Worm (Caenorhabditis elegans): ENCODE results near the gene syg-2.

Gene syg-2

ce11 chrX:14639941-14640340, 14.8 kb upstream of the syg-2 start:
- TF ChIP-seq fkh-4 (tag; optimal IDR thresholded peaks at IDR 0.05; ENCODE audit: borderline replicate concordance) (no peak), nhr-76 (tag; optimal IDR thresholded peaks at IDR 0.05) (no peak), snu-23 (GFP tag; optimal IDR thresholded peaks at IDR 0.05) (peak; percentile 53), ceh-82 (tag; optimal IDR thresholded peaks at IDR 0.05) (peak in 2 of 3 experiments; percentile 33 to 74), isw-1 (GFP tag; IDR thresholded peaks at IDR 0.05) (peak; percentile 32), dsc-1 (tag; optimal IDR thresholded peaks at IDR 0.05) (peak; percentile 31), fkh-10 (GFP tag; optimal IDR thresholded peaks at IDR 0.05) (peak; percentile 90), pqm-1 (tag; optimal IDR thresholded peaks at IDR 0.05) (no peak), dpl-1 (GFP tag; optimal IDR thresholded peaks at IDR 0.05) (peak in 1 of 3 experiments; percentile 31), jun-1 (tag; optimal IDR thresholded peaks at IDR 0.05) (no peak), pag-3 (tag; optimal IDR thresholded peaks at IDR 0.05; ENCODE audit: borderline replicate concordance, insufficient read depth) (peak; percentile 49), sptf-1 (tag; optimal IDR thresholded peaks at IDR 0.05) (no peak), zag-1 (tag; optimal IDR thresholded peaks at IDR 0.05) (no peak), egl-13 (tag; optimal IDR thresholded peaks at IDR 0.05) (peak; percentile 52), lsy-2 (tag; optimal IDR thresholded peaks at IDR 0.05) (peak in 1 of 2 experiments; percentile 55), ceh-8 (GFP tag; optimal IDR thresholded peaks at IDR 0.05) (peak; percentile 51), ztf-4 (tag; optimal IDR thresholded peaks at IDR 0.05) (no peak), vab-15 (tag; optimal IDR thresholded peaks at IDR 0.05) (no peak), egl-27 (tag; optimal IDR thresholded peaks at IDR 0.05) (peak in 1 of 2 experiments; percentile 16), lin-13 (GFP tag; optimal IDR thresholded peaks at IDR 0.05) (no peak), mep-1 (tag; optimal IDR thresholded peaks at IDR 0.05) (peak; percentile 44), nhr-85 (tag) (no peak), nhr-90 (tag; optimal IDR thresholded peaks at IDR 0.05; ENCODE audit: poor library complexity) (no peak), xbp-1 (tag; optimal IDR thresholded peaks at IDR 0.05) (peak; percentile 28), unc-86 (tag; optimal IDR thresholded peaks at IDR 0.05) (peak; percentile 67), nhr-71 (tag; optimal IDR thresholded peaks at IDR 0.05) (peak; percentile 67), nhr-20 (tag; optimal IDR thresholded peaks at IDR 0.05) (peak; percentile 23), mef-2 (tag; optimal IDR thresholded peaks at IDR 0.05) (no peak), ets-5 (GFP tag; IDR thresholded peaks at IDR 0.05) (no peak), fkh-8 (tag; optimal IDR thresholded peaks at IDR 0.05) (peak; percentile 58), aly-2 (tag; optimal IDR thresholded peaks at IDR 0.05) (no peak), tbx-2 (tag; optimal IDR thresholded peaks at IDR 0.05) (peak; percentile 65), nhr-47 (tag; optimal IDR thresholded peaks at IDR 0.05) (peak; percentile 63), ceh-90 (tag; optimal IDR thresholded peaks at IDR 0.05) (no peak), lin-14 (GFP tag; optimal IDR thresholded peaks at IDR 0.05) (peak; percentile 94), efl-1 (optimal IDR thresholded peaks at IDR 0.05) (no peak), efl-1 (GFP tag; optimal IDR thresholded peaks at IDR 0.05 in 1 of 2) (peak in 1 of 2 experiments; percentile 77), swsn-7 (tag; optimal IDR thresholded peaks at IDR 0.05) (peak; percentile 45), rnt-1 (tag; optimal IDR thresholded peaks at IDR 0.05) (peak; percentile 47)

- TF ChIP-seq isw-1 (GFP tag; IDR thresholded peaks at IDR 0.05) = no peak
- TF ChIP-seq ceh-82 (tag; optimal IDR thresholded peaks at IDR 0.05) = no peak
- no peak for TF ChIP-seq snu-23 (GFP tag; optimal IDR thresholded peaks at IDR 0.05)
- TF ChIP-seq nhr-11 (tag; optimal IDR thresholded peaks at IDR 0.05) = no peak
- TF ChIP-seq nhr-71 (tag; optimal IDR thresholded peaks at IDR 0.05) = no peak
- no peak for TF ChIP-seq ets-5 (GFP tag; IDR thresholded peaks at IDR 0.05)
- TF ChIP-seq pag-3 (tag; optimal IDR thresholded peaks at IDR 0.05; ENCODE audit: borderline replicate concordance, insufficient read depth) = no peak
- TF ChIP-seq irx-1 (tag; optimal IDR thresholded peaks at IDR 0.05) = no peak
- no peak for TF ChIP-seq skn-1 (tag; optimal IDR thresholded peaks at IDR 0.05)
- TF ChIP-seq aha-1 (tag; optimal IDR thresholded peaks at IDR 0.05) = no peak
- no peak for TF ChIP-seq zag-1 (tag; optimal IDR thresholded peaks at IDR 0.05)
- TF ChIP-seq zip-4 (GFP tag; optimal IDR thresholded peaks at IDR 0.05) = no peak
Observed at ce11 chrX:14645392-14645791, 9.4 kb upstream of the syg-2 start, which contains the start of gene F54E4.4. TSS of gene F54E4.4 (minus strand) at chrX:14645492.

Measured in whole organism, L1 larva.